Worm (Caenorhabditis elegans) whole organism, L2 larva: Measurements from ENCODE around the gene srx-9.

Experiments
- F13H6.1 ChIP-seq: sonication (generic microtip); optimal IDR thresholded peaks from 2 replicates; lab custom pipeline; 2016; ENCODE audit warnings: missing genetic modification characterization, missing compliant biosample characterization
- aly-2 ChIP-seq: fragments of 150-350 bp; optimal IDR thresholded peaks from 2 replicates; lab custom pipeline; 2014; ENCODE audit warnings: missing biosample characterization, missing genetic modification characterization
- ama-1 ChIP-seq: fragments of 150-350 bp; optimal IDR thresholded peaks from 2 replicates; lab custom pipeline; 2018; ENCODE audit warnings: inconsistent platforms
- dmd-4 ChIP-seq: sonication (generic microtip); optimal IDR thresholded peaks from 2 replicates; lab custom pipeline; 2017; ENCODE audit warnings: missing biosample characterization, missing genetic modification characterization
- lin-13 ChIP-seq: fragments of 150-350 bp; optimal IDR thresholded peaks from 2 replicates; lab custom pipeline; 2014; ENCODE audit warnings: missing biosample characterization, missing genetic modification reagents, missing genetic modification characterization
- mbf-1 ChIP-seq: sonication (generic microtip); optimal IDR thresholded peaks from 2 replicates; lab custom pipeline; 2017; ENCODE audit warnings: missing biosample characterization, missing genetic modification characterization
- unc-62 ChIP-seq: fragments of 150-350 bp; optimal IDR thresholded peaks from 2 replicates; lab custom pipeline; 2014; ENCODE audit warnings: missing biosample characterization, missing genetic modification reagents, missing genetic modification characterization

DNA sequence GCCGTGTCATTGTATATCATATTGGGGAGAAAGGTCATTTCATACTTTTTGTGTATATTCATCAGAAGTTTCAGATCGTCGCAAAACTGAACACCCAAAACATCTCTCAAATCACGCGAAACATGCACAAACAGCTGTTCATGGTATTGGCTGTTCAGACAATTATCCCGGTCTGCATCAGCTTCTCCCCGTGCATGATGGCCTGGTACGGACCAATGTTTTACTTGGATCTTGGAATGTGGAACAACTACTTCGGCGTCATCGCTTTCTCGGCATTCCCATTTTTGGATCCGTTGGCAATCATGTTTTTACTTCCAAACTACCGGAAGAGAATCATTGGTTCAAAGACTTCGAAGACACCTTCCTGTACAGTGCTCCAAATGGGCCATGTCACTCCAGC lies 8.2 kb upstream of the srx-9 start:
- no peak for TF ChIP-seq aly-2 (tag; lab: Kevin White, UChicago)
- no peak for TF ChIP-seq dmd-4
- no peak for TF ChIP-seq unc-62 (GFP tag; lab: Kevin White, UChicago)
- no peak for TF ChIP-seq ama-1 (lab: Kevin White, UChicago)
- TF ChIP-seq lin-13 (GFP tag; lab: Kevin White, UChicago): no peak
- TF ChIP-seq mbf-1 (tag; lab: Kevin White, UChicago): no peak
- no peak for TF ChIP-seq F13H6.1 (tag; lab: Kevin White, UChicago)
